Fruit fly (Drosophila melanogaster) whole organism, embryonic: ENCODE results near the gene PLCXD.

ENCODE experiments used
- Bgb ChIP-seq: fragments of 200-800 bp; sonication (Bioruptor generic); IDR thresholded peaks from 2 replicates; pipeline ENCODE4 v1.3.6; 2022; ENCODE audit warnings: missing biosample characterization, missing genetic modification characterization; ENCODE audit not compliant: partially characterized antibody
- CG4617 ChIP-seq: fragments of 200-800 bp; sonication (Bioruptor generic); optimal IDR thresholded peaks from 3 replicates; lab custom pipeline; 2016; ENCODE audit warnings: missing biosample characterization, missing genetic modification characterization, borderline replicate concordance
- CG6683 ChIP-seq: fragments of 200-800 bp; sonication (Bioruptor generic); optimal IDR thresholded peaks from 2 replicates; lab custom pipeline; 2017; ENCODE audit warnings: missing biosample characterization, mild to moderate bottlenecking, missing genetic modification characterization, missing genetic modification reagents
- CG8290 ChIP-seq, 3 experiments: fragments of 200-800 bp; sonication (Bioruptor generic); optimal IDR thresholded peaks; 2 replicates each; lab custom pipeline; 2016 to 2019; ENCODE audit warnings: missing biosample characterization in 3 of 3, missing genetic modification characterization in 3 of 3, mild to moderate bottlenecking in 2 of 3, moderate library complexity in 1 of 3
- Dip3 ChIP-seq: fragments of 200-800 bp; sonication (Bioruptor generic); optimal IDR thresholded peaks from 3 replicates; lab custom pipeline; 2016; ENCODE audit warnings: missing biosample characterization, missing genetic modification characterization
- Hr78 ChIP-seq, 2 experiments: fragments of 200-800 bp in 1 of 2; fragments of >200 bp in 1 of 2; sonication (Bioruptor generic) in 1 of 2; optimal IDR thresholded peaks; 2 replicates each; lab custom pipeline; 2017 to 2019; ENCODE audit warnings: missing biosample characterization in 2 of 2, missing genetic modification characterization in 2 of 2, mild to moderate bottlenecking in 1 of 2, moderate library complexity in 1 of 2
- YL-1 ChIP-seq: fragments of 200-800 bp; sonication (Bioruptor generic); optimal IDR thresholded peaks from 3 replicates; lab custom pipeline; 2017; ENCODE audit warnings: missing biosample characterization, mild to moderate bottlenecking, missing genetic modification characterization
- da ChIP-seq: fragments of 200-800 bp; sonication (Bioruptor generic); optimal IDR thresholded peaks from 2 replicates; lab custom pipeline; 2016; ENCODE audit warnings: missing biosample characterization, missing genetic modification characterization
- dan ChIP-seq: fragments of 200-800 bp; sonication (Bioruptor generic); IDR thresholded peaks from 2 replicates; pipeline ENCODE4 v1.3.6; 2022; ENCODE audit warnings: missing biosample characterization, missing genetic modification characterization
- dati ChIP-seq: fragments of 200-800 bp; sonication (Bioruptor generic); IDR thresholded peaks from 2 replicates; pipeline ENCODE4 v1.3.6; 2022; ENCODE audit warnings: missing biosample characterization, missing genetic modification characterization
- en ChIP-seq: fragments of 200-800 bp; sonication (Bioruptor generic); optimal IDR thresholded peaks from 2 replicates; lab custom pipeline; 2016; ENCODE audit warnings: missing biosample characterization, missing genetic modification characterization
- eyg ChIP-seq: fragments of 200-800 bp; sonication (Bioruptor generic); optimal IDR thresholded peaks from 3 replicates; lab custom pipeline; 2016; ENCODE audit warnings: missing biosample characterization, missing genetic modification characterization
- psq ChIP-seq: fragments of 200-800 bp; sonication (Bioruptor generic); optimal IDR thresholded peaks from 2 replicates; lab custom pipeline; 2017; ENCODE audit warnings: missing biosample characterization, missing genetic modification characterization
- run ChIP-seq: fragments of 200-800 bp; sonication (Bioruptor generic); optimal IDR thresholded peaks from 3 replicates; lab custom pipeline; 2018; ENCODE audit warnings: missing biosample characterization, mild to moderate bottlenecking, missing genetic modification characterization

- TF ChIP-seq psq (GFP tag; lab: Kevin White, UChicago): no peak
- no peak for TF ChIP-seq CG6683
- TF ChIP-seq YL-1 (GFP tag; lab: Kevin White, UChicago): no peak
- TF ChIP-seq dati (GFP tag; lab: Robert Waterston, UW): no peak
- TF ChIP-seq Dip3: no peak
- no peak for TF ChIP-seq Hr78 (GFP tag; optimal IDR thresholded peaks at IDR 0.05; lab: Kevin White, UChicago)
- TF ChIP-seq CG4617: no peak
- no peak for TF ChIP-seq dan (GFP tag; lab: Robert Waterston, UW)
- no peak for TF ChIP-seq run
- no peak for TF ChIP-seq CG8290 (GFP tag; optimal IDR thresholded peaks at IDR 0.05; lab: Kevin White, UChicago)
- TF ChIP-seq CG8290 (tag; optimal IDR thresholded peaks at IDR 0.05; lab: Kevin White, UChicago): no peak
- TF ChIP-seq eyg: no peak
- TF ChIP-seq da: no peak
- no peak for TF ChIP-seq Bgb (GFP tag; lab: Robert Waterston, UW)
- TF ChIP-seq en (GFP tag; lab: Kevin White, UChicago): no peak
Observed at dm6 chr2L:12033890-12034289, 15.3 kb upstream of the PLCXD start, which contains the start of gene CG18788.
